Worm (Caenorhabditis elegans): ENCODE data around the gene W03F9.11.

W03F9.11 gene

DNA sequence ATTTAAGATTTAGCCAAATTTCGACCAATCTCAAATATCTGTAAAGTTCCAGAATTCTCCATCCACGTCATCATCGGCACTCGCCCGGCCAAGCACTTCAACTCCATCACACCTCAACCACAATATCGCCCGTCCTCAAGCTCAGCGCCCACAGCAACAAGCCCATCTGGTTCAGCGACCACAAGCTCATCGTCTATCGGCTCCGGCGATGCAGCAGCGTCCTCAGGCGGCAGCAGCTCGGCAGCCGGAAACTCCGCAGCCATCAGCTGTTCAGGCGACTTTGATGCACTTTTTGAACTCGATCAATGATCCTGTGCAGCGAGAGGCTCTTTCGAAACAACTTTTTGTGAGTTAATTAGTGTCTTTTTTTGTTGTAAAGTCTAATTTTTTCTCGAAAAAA, 23.8 kb downstream of the W03F9.11 start (continued):
- TF ChIP-seq mel-28 (tag; optimal IDR thresholded peaks at IDR 0.05; ENCODE audit: borderline replicate concordance) = no peak
- no peak for TF ChIP-seq hlh-26 (GFP tag; conservative IDR thresholded peaks at IDR 0.05)
- TF ChIP-seq ztf-28 (GFP tag; IDR thresholded peaks at IDR 0.05) = peak; percentile 34; the same call in 1 of the 2 replicates
- TF ChIP-seq rpc-1 (optimal IDR thresholded peaks at IDR 0.05) = no peak
- no peak for TF ChIP-seq rpc-1 (tag; optimal IDR thresholded peaks at IDR 0.05)
- no peak for TF ChIP-seq let-607 (tag; optimal IDR thresholded peaks at IDR 0.05)
- TF ChIP-seq ceh-40 (GFP tag; IDR thresholded peaks at IDR 0.05) = no peak
- TF ChIP-seq ceh-79 (tag; optimal IDR thresholded peaks at IDR 0.05) = no peak
- no peak for TF ChIP-seq egl-44 (GFP tag; IDR thresholded peaks at IDR 0.05)
- no peak for TF ChIP-seq snpc-1.3 (tag; optimal IDR thresholded peaks at IDR 0.05; ENCODE audit: insufficient read depth)
- TF ChIP-seq F52B5.7 (tag; optimal IDR thresholded peaks at IDR 0.05) = peak; percentile 31
- no peak for TF ChIP-seq ceh-27 (GFP tag; optimal IDR thresholded peaks at IDR 0.05)
- no peak for TF ChIP-seq ztf-22 (GFP tag; optimal IDR thresholded peaks at IDR 0.05)
- TF ChIP-seq ZK185.1 (tag; optimal IDR thresholded peaks at IDR 0.05; ENCODE audit: poor library complexity, severe bottlenecking) = no peak
- TF ChIP-seq D2030.7 (GFP tag; IDR thresholded peaks at IDR 0.05) = no peak
- no peak for TF ChIP-seq lin-40 (tag; optimal IDR thresholded peaks at IDR 0.05)
- no peak for TF ChIP-seq rcor-1 (GFP tag; IDR thresholded peaks at IDR 0.05)
- no peak for TF ChIP-seq nhr-90 (tag; optimal IDR thresholded peaks at IDR 0.05)
- no peak for TF ChIP-seq nfya-1 (tag; optimal IDR thresholded peaks at IDR 0.05; ENCODE audit: borderline replicate concordance, insufficient read depth)
- no peak for TF ChIP-seq nhr-120 (GFP tag; IDR thresholded peaks at IDR 0.05)
- TF ChIP-seq nhr-179 (tag; optimal IDR thresholded peaks at IDR 0.05) = no peak
- peak; percentile 22; the same call in 1 of the 2 replicates for TF ChIP-seq mcd-1 (GFP tag; IDR thresholded peaks at IDR 0.05)
- no peak for TF ChIP-seq hmg-20 (GFP tag; IDR thresholded peaks at IDR 0.05)
- TF ChIP-seq chd-7 (tag; optimal IDR thresholded peaks at IDR 0.05) = peak; percentile 32
- no peak for TF ChIP-seq athp-1 (tag; optimal IDR thresholded peaks at IDR 0.05)
- no peak for TF ChIP-seq lin-54 (GFP tag; optimal IDR thresholded peaks at IDR 0.05)
- no peak for TF ChIP-seq dpff-1 (tag; optimal IDR thresholded peaks at IDR 0.05)
- no peak for TF ChIP-seq sptf-2 (GFP tag; optimal IDR thresholded peaks at IDR 0.05)
- no peak for TF ChIP-seq efl-1 (GFP tag; optimal IDR thresholded peaks at IDR 0.05)
- TF ChIP-seq madf-6 (GFP tag; IDR thresholded peaks at IDR 0.05) = no peak
- no peak for TF ChIP-seq sdz-38 (tag; optimal IDR thresholded peaks at IDR 0.05)
- no peak for TF ChIP-seq repo-1 (tag; optimal IDR thresholded peaks at IDR 0.05)
- no peak for TF ChIP-seq Y79H2A.3 (GFP tag; conservative IDR thresholded peaks at IDR 0.05)
- no peak for TF ChIP-seq atf-7 (tag; optimal IDR thresholded peaks at IDR 0.05)
- no peak for TF ChIP-seq hlh-12 (tag; optimal IDR thresholded peaks at IDR 0.05)
- TF ChIP-seq T07F8.4 (tag; optimal IDR thresholded peaks at IDR 0.05) = no peak
- TF ChIP-seq egrh-3 (GFP tag; IDR thresholded peaks at IDR 0.05) = peak; percentile 84
- TF ChIP-seq ekl-4 (GFP tag; IDR thresholded peaks at IDR 0.05) = no peak
- no peak for TF ChIP-seq T26A5.8 (tag; optimal IDR thresholded peaks at IDR 0.05)
- TF ChIP-seq nhr-80 (tag; optimal IDR thresholded peaks at IDR 0.05) = no peak
- no peak for TF ChIP-seq bed-2 (GFP tag; IDR thresholded peaks at IDR 0.05)
- no peak for TF ChIP-seq hrde-1 (tag; optimal IDR thresholded peaks at IDR 0.05; ENCODE audit: borderline replicate concordance)
- 0 out of 2 replicates have a peak, but pooled peaks have one; percentile 25 for TF ChIP-seq madf-3 (GFP tag; IDR thresholded peaks at IDR 0.05)
- TF ChIP-seq lsl-1 (GFP tag; optimal IDR thresholded peaks at IDR 0.05) = no peak
- TF ChIP-seq ztf-25 (GFP tag; IDR thresholded peaks at IDR 0.05) = 0 out of 2 replicates have a peak, but pooled peaks have one; percentile 15
- TF ChIP-seq attf-6 (GFP tag; IDR thresholded peaks at IDR 0.05) = no peak
- TF ChIP-seq cebp-1 (GFP tag; IDR thresholded peaks at IDR 0.05) = no peak
- TF ChIP-seq cebp-1 (tag; optimal IDR thresholded peaks at IDR 0.05) = no peak
- TF ChIP-seq Y53G8AR.9 (GFP tag; conservative IDR thresholded peaks at IDR 0.05) = no peak
- no peak for TF ChIP-seq pbrm-1 (GFP tag; IDR thresholded peaks at IDR 0.05)
